Worm (Caenorhabditis elegans) whole organism, young adult: ENCODE measurements around the gene F38E1.10.

Experiments used
- B0019.2 ChIP-seq: fragments of 200-800 bp; sonication (Bioruptor generic); conservative IDR thresholded peaks from 2 replicates; pipeline ENCODE4 v1.3.6; 2022; ENCODE audit warnings: missing genetic modification reagents, missing genetic modification characterization, missing compliant biosample characterization
- B0035.1 ChIP-seq: sonication (generic microtip); optimal IDR thresholded peaks from 2 replicates; lab custom pipeline; 2016; ENCODE audit warnings: missing genetic modification characterization, mild to moderate bottlenecking, missing compliant biosample characterization, missing genotype, missing genetic modification reagents
- F33H1.4 ChIP-seq: fragments of 200-800 bp; sonication (Bioruptor generic); IDR thresholded peaks from 2 replicates; pipeline ENCODE4 v1.3.6; 2022; ENCODE audit warnings: missing genetic modification reagents, missing genetic modification characterization, missing compliant biosample characterization
- F37B4.10 ChIP-seq: fragments of 200-800 bp; sonication (Bioruptor generic); IDR thresholded peaks from 2 replicates; pipeline ENCODE4 v1.3.6; 2022; ENCODE audit warnings: missing genetic modification characterization, missing compliant biosample characterization
- F39B2.1 ChIP-seq: fragments of 200-800 bp; sonication (Bioruptor generic); IDR thresholded peaks from 2 replicates; pipeline ENCODE4 v1.3.6; 2022; ENCODE audit warnings: missing genetic modification reagents, missing genetic modification characterization, missing compliant biosample characterization
- F49E8.2 ChIP-seq: sonication (generic microtip); optimal IDR thresholded peaks from 3 replicates; lab custom pipeline; 2017; ENCODE audit warnings: missing genetic modification characterization, mild to moderate bottlenecking, missing compliant biosample characterization, antibody characterized with exemption, moderate library complexity; ENCODE audit not compliant: insufficient read depth
- F57C9.4 ChIP-seq: sonication (generic microtip); optimal IDR thresholded peaks from 2 replicates; lab custom pipeline; 2017; ENCODE audit warnings: mild to moderate bottlenecking, missing genetic modification characterization, missing compliant biosample characterization
- Y53F4B.3 ChIP-seq: fragments of 200-800 bp; sonication (Bioruptor generic); IDR thresholded peaks from 2 replicates; pipeline ENCODE4 v1.3.6; 2022; ENCODE audit warnings: missing genetic modification reagents, missing genetic modification characterization, missing compliant biosample characterization
- Y53G8AR.9 ChIP-seq: fragments of 200-800 bp; sonication (Bioruptor generic); conservative IDR thresholded peaks from 2 replicates; pipeline ENCODE4 v1.3.6; 2022; ENCODE audit warnings: missing genetic modification reagents, missing genetic modification characterization, missing compliant biosample characterization
- Y56A3A.18 ChIP-seq: fragments of 200-800 bp; sonication (Bioruptor generic); IDR thresholded peaks from 2 replicates; pipeline ENCODE4 v1.3.6; 2022; ENCODE audit warnings: missing genetic modification reagents, missing genetic modification characterization, missing compliant biosample characterization
- Y95B8A.8 ChIP-seq: fragments of 200-800 bp; sonication (Bioruptor generic); IDR thresholded peaks from 2 replicates; pipeline ENCODE4 v1.3.6; 2022; ENCODE audit warnings: missing genetic modification reagents, missing genetic modification characterization, missing compliant biosample characterization
- aptf-2 ChIP-seq: fragments of 200-800 bp; sonication (Bioruptor generic); conservative IDR thresholded peaks from 2 replicates; pipeline ENCODE4 v1.3.6; 2022; ENCODE audit warnings: missing genetic modification reagents, missing genetic modification characterization, missing compliant biosample characterization
- aptf-3 ChIP-seq: fragments of 200-800 bp; sonication (Bioruptor generic); IDR thresholded peaks from 2 replicates; pipeline ENCODE4 v1.3.6; 2022; ENCODE audit warnings: missing genetic modification characterization, missing compliant biosample characterization
- atf-7 ChIP-seq: sonication (generic microtip); optimal IDR thresholded peaks from 2 replicates; lab custom pipeline; 2017; ENCODE audit warnings: mild to moderate bottlenecking, missing genetic modification characterization, missing compliant biosample characterization
- bed-2 ChIP-seq: fragments of 200-800 bp; sonication (Bioruptor generic); IDR thresholded peaks from 2 replicates; pipeline ENCODE4 v1.3.6; 2022; ENCODE audit warnings: missing genetic modification reagents, missing genetic modification characterization, missing compliant biosample characterization
- cebp-2 ChIP-seq: fragments of 200-800 bp; sonication (Bioruptor generic); IDR thresholded peaks from 2 replicates; pipeline ENCODE4 v1.3.6; 2022; ENCODE audit warnings: missing genetic modification characterization, missing compliant biosample characterization
- ceh-100 ChIP-seq: fragments of 200-800 bp; sonication (Bioruptor generic); IDR thresholded peaks from 2 replicates; pipeline ENCODE4 v1.3.6; 2022; ENCODE audit warnings: missing genetic modification reagents, missing genetic modification characterization, missing compliant biosample characterization
- ceh-40 ChIP-seq: fragments of 200-800 bp; sonication (Bioruptor generic); IDR thresholded peaks from 2 replicates; pipeline ENCODE4 v1.3.6; 2022; ENCODE audit warnings: missing genetic modification characterization, missing compliant biosample characterization
- dox-1 ChIP-seq: fragments of 200-800 bp; sonication (Bioruptor generic); IDR thresholded peaks from 2 replicates; pipeline ENCODE4 v1.3.6; 2022; ENCODE audit warnings: missing genetic modification reagents, missing genetic modification characterization, missing compliant biosample characterization
- dpl-1 ChIP-seq: fragments of 150-350 bp; optimal IDR thresholded peaks from 2 replicates; lab custom pipeline; 2014; ENCODE audit warnings: missing biosample characterization, missing genetic modification reagents, missing genetic modification characterization
- efl-1 ChIP-seq: fragments of 150-350 bp; optimal IDR thresholded peaks from 2 replicates; lab custom pipeline; 2014; ENCODE audit warnings: missing biosample characterization, missing genetic modification reagents, missing genetic modification characterization
- egrh-3 ChIP-seq: fragments of 200-800 bp; sonication (Bioruptor generic); IDR thresholded peaks from 2 replicates; pipeline ENCODE4 v1.3.6; 2022; ENCODE audit warnings: missing genetic modification reagents, missing genetic modification characterization, missing compliant biosample characterization
- fkh-3 ChIP-seq: sonication (generic microtip); optimal IDR thresholded peaks from 2 replicates; lab custom pipeline; 2016; ENCODE audit warnings: mild to moderate bottlenecking, missing genetic modification characterization, missing compliant biosample characterization
- gei-17 ChIP-seq: fragments of 200-800 bp; sonication (Bioruptor generic); optimal IDR thresholded peaks from 2 replicates; lab custom pipeline; 2018; ENCODE audit warnings: mild to moderate bottlenecking, missing genetic modification characterization, missing compliant biosample characterization
- him-1 ChIP-seq: sonication (generic microtip); optimal IDR thresholded peaks from 2 replicates; lab custom pipeline; 2016; ENCODE audit warnings: missing genotype, missing genetic modification reagents, missing genetic modification characterization, missing compliant biosample characterization
- hmg-1.2 ChIP-seq: fragments of 200-800 bp; sonication (Bioruptor generic); IDR thresholded peaks from 2 replicates; pipeline ENCODE4 v1.3.6; 2022; ENCODE audit warnings: missing genetic modification reagents, missing genetic modification characterization, missing compliant biosample characterization
- hsf-1 ChIP-seq: fragments of 200-800 bp; sonication (Bioruptor generic); IDR thresholded peaks from 2 replicates; pipeline ENCODE4 v1.3.6; 2022; ENCODE audit warnings: missing genetic modification reagents, missing genetic modification characterization, missing compliant biosample characterization
- lin-35 ChIP-seq, 3 experiments: fragments of 150-350 bp in 2 of 3; sonication (generic microtip) in 1 of 3; optimal IDR thresholded peaks; 2 replicates each; lab custom pipeline; 2014 to 2018; ENCODE audit warnings: missing biosample characterization in 3 of 3, missing genetic modification characterization in 3 of 3, missing genetic modification reagents in 3 of 3
- lin-40 ChIP-seq: sonication (generic microtip); optimal IDR thresholded peaks from 2 replicates; lab custom pipeline; 2016; ENCODE audit warnings: missing genetic modification characterization, mild to moderate bottlenecking, missing compliant biosample characterization, missing genotype, missing genetic modification reagents
- lir-1 ChIP-seq: fragments of 200-800 bp; sonication (Bioruptor generic); conservative IDR thresholded peaks from 2 replicates; pipeline ENCODE4 v1.3.6; 2022; ENCODE audit warnings: missing genetic modification reagents, missing genetic modification characterization, missing compliant biosample characterization
- mel-28 ChIP-seq: sonication (generic microtip); optimal IDR thresholded peaks from 2 replicates; lab custom pipeline; 2016; ENCODE audit warnings: borderline replicate concordance, mild to moderate bottlenecking, missing genetic modification characterization, missing compliant biosample characterization
- nfya-2 ChIP-seq: fragments of 200-800 bp; sonication (Bioruptor generic); IDR thresholded peaks from 2 replicates; pipeline ENCODE4 v1.3.6; 2022; ENCODE audit warnings: missing genetic modification reagents, missing genetic modification characterization, missing compliant biosample characterization
- nhr-120 ChIP-seq: fragments of 200-800 bp; sonication (Bioruptor generic); IDR thresholded peaks from 2 replicates; pipeline ENCODE4 v1.3.6; 2022; ENCODE audit warnings: missing genetic modification characterization, missing compliant biosample characterization
- nhr-27 ChIP-seq: fragments of 200-800 bp; sonication (Bioruptor generic); optimal IDR thresholded peaks from 2 replicates; lab custom pipeline; 2018; ENCODE audit warnings: mild to moderate bottlenecking, missing genetic modification characterization, moderate library complexity, missing compliant biosample characterization
- pha-4 ChIP-seq: fragments of 150-350 bp; sonication (generic microtip); optimal IDR thresholded peaks from 2 replicates; lab custom pipeline; 2014; ENCODE audit warnings: missing biosample characterization, missing genetic modification reagents, missing genetic modification characterization
- repo-1 ChIP-seq: sonication (generic microtip); optimal IDR thresholded peaks from 2 replicates; lab custom pipeline; 2017; ENCODE audit warnings: mild to moderate bottlenecking, missing genetic modification characterization, missing compliant biosample characterization
- sea-2 ChIP-seq: fragments of 200-800 bp; sonication (Bioruptor generic); IDR thresholded peaks from 2 replicates; pipeline ENCODE4 v1.3.6; 2022; ENCODE audit warnings: missing genetic modification characterization, missing compliant biosample characterization
- tbx-9 ChIP-seq: sonication (generic microtip); optimal IDR thresholded peaks from 2 replicates; lab custom pipeline; 2016; ENCODE audit warnings: borderline replicate concordance, missing genetic modification characterization, inconsistent platforms, missing compliant biosample characterization
- unc-130 ChIP-seq: sonication (generic microtip); optimal IDR thresholded peaks from 2 replicates; lab custom pipeline; 2016; ENCODE audit warnings: missing genetic modification reagents, missing genetic modification characterization, missing compliant biosample characterization
- zim-3 ChIP-seq: sonication (generic microtip); optimal IDR thresholded peaks from 2 replicates; lab custom pipeline; 2017; ENCODE audit warnings: mild to moderate bottlenecking, missing genetic modification characterization, moderate library complexity, missing compliant biosample characterization
- ztf-18 ChIP-seq: sonication (generic microtip); optimal IDR thresholded peaks from 2 replicates; lab custom pipeline; 2016; ENCODE audit warnings: missing genotype, mild to moderate bottlenecking, missing genetic modification characterization, missing compliant biosample characterization
- ztf-22 ChIP-seq: fragments of 200-800 bp; sonication (Bioruptor generic); optimal IDR thresholded peaks from 2 replicates; lab custom pipeline; 2018; ENCODE audit warnings: mild to moderate bottlenecking, missing genetic modification characterization, moderate library complexity, missing compliant biosample characterization
- ztf-25 ChIP-seq: fragments of 200-800 bp; sonication (Bioruptor generic); IDR thresholded peaks from 2 replicates; pipeline ENCODE4 v1.3.6; 2022; ENCODE audit warnings: missing genetic modification reagents, missing genetic modification characterization, missing compliant biosample characterization
- ztf-26 ChIP-seq: sonication (generic microtip); optimal IDR thresholded peaks from 2 replicates; lab custom pipeline; 2017; ENCODE audit warnings: missing genetic modification characterization, missing compliant biosample characterization
- ztf-28 ChIP-seq: fragments of 200-800 bp; sonication (Bioruptor generic); IDR thresholded peaks from 2 replicates; pipeline ENCODE4 v1.3.6; 2022; ENCODE audit warnings: missing genetic modification reagents, missing genetic modification characterization, missing compliant biosample characterization

The F38E1.10 gene

DNA sequence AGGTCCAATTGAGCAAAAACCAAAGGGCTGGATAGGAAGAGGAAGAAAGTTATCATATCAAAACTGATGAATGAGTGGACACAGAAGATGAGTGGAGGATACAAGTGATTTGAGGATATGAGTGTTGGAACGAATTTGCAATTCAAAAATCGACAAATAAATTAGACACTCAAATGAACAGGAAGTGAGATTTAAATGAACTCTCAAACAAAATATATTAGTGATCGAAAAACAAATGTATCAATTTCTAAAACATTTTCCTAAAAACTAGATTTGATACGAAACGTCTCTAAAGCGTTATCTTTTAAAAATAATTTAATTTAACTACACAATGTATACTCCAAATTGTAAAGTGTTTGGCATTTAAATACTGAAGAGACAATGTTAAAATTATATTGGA, at the start of gene F38E1.10:
F38E1.10 (minus strand) TSS at position 101 of the 400 bp plus-strand sequence.
- TF ChIP-seq zim-3 (tag; lab: Kevin White, UChicago) (no peak), egrh-3 (no peak), nfya-2 (GFP tag; lab: Robert Waterston, UW) (no peak), lir-1 (GFP tag; lab: Robert Waterston, UW) (no peak), cebp-2 (GFP tag; lab: Robert Waterston, UW) (no peak), pha-4 (tag; lab: Kevin White, UChicago) (no peak), F57C9.4 (tag; lab: Kevin White, UChicago) (no peak), Y53G8AR.9 (GFP tag; lab: Robert Waterston, UW) (no peak), lin-40 (tag; lab: Kevin White, UChicago) (no peak), hsf-1 (GFP tag; lab: Robert Waterston, UW) (no peak), lin-35 (GFP tag; optimal IDR thresholded peaks at IDR 0.05; lab: Kevin White, UChicago) (no peak), mel-28 (tag; lab: Kevin White, UChicago) (no peak), nhr-27 (tag; lab: Kevin White, UChicago) (no peak), unc-130 (GFP tag; lab: Kevin White, UChicago) (no peak)

ce11 chrV:8417271-8417670, 42.0 kb upstream of the F38E1.10 start:
- TF ChIP-seq sea-2 (GFP tag; lab: Robert Waterston, UW) (no peak), Y53F4B.3 (GFP tag; lab: Robert Waterston, UW) (no peak), ceh-100 (GFP tag; lab: Robert Waterston, UW) (no peak), hmg-1.2 (GFP tag; lab: Robert Waterston, UW) (no peak), dpl-1 (GFP tag; lab: Kevin White, UChicago) (no peak), gei-17 (GFP tag; lab: Kevin White, UChicago) (no peak), atf-7 (tag; lab: Kevin White, UChicago) (no peak), Y56A3A.18 (GFP tag; lab: Robert Waterston, UW) (no peak), efl-1 (GFP tag; lab: Kevin White, UChicago) (no peak), ceh-40 (GFP tag; lab: Robert Waterston, UW) (no peak), B0035.1 (tag; lab: Kevin White, UChicago) (no peak), F37B4.10 (GFP tag; lab: Robert Waterston, UW) (no peak), fkh-3 (no peak), ztf-28 (GFP tag; lab: Robert Waterston, UW) (no peak), ztf-25 (GFP tag; lab: Robert Waterston, UW) (no peak), F33H1.4 (no peak)

DNA sequence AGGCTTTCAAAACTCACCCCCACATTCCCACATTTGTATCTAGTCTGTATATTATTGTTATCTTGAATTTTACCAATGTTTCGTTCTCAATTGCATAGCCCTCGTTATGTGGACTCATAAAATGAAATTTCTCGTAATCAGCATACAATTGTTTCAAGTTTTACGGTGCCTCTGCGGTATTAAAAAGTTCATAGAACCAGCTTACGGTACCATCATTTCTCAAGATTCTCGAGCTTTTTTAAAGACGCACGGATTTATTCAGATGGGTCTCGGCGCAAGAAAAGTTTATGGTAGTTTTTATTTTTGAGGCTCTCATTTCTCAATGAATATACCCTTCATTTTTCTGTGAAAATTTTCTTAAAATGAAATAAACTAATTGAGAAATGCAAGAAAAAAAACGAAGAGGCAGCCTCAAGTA, 39.8 kb upstream of the F38E1.10 start:
- peak; percentile 81 for TF ChIP-seq him-1
- peak; percentile 88 for TF ChIP-seq Y53G8AR.9 (GFP tag; lab: Robert Waterston, UW)
- TF ChIP-seq ceh-100 (GFP tag; lab: Robert Waterston, UW) = peak; percentile 56
- 0 out of 2 replicates have a peak, but pooled peaks have one; percentile 20 for TF ChIP-seq cebp-2 (GFP tag; lab: Robert Waterston, UW)
- TF ChIP-seq ztf-22 = no peak
- peak; percentile 27 for TF ChIP-seq repo-1 (tag; lab: Kevin White, UChicago)
- peak; percentile 85 for TF ChIP-seq hsf-1 (GFP tag; lab: Robert Waterston, UW)
- peak; percentile 55 for TF ChIP-seq ztf-18 (tag; lab: Kevin White, UChicago)
- 0 out of 2 replicates have a peak, but pooled peaks have one; percentile 32 for TF ChIP-seq dox-1
- TF ChIP-seq Y53F4B.3 (GFP tag; lab: Robert Waterston, UW) = no peak
- TF ChIP-seq F33H1.4 = peak; percentile 69
- 0 out of 2 replicates have a peak, but pooled peaks have one; percentile 62 for TF ChIP-seq Y56A3A.18 (GFP tag; lab: Robert Waterston, UW)
- 0 out of 2 replicates have a peak, but pooled peaks have one; percentile 36 for TF ChIP-seq B0019.2
- TF ChIP-seq F39B2.1 (GFP tag; lab: Robert Waterston, UW) = peak; percentile 65; the same call in 1 of the 2 replicates
- peak; percentile 77 for TF ChIP-seq F49E8.2 (tag; lab: Kevin White, UChicago)
- TF ChIP-seq nhr-120 (GFP tag; lab: Robert Waterston, UW) = no peak
- peak; percentile 87 for TF ChIP-seq Y95B8A.8 (GFP tag; lab: Robert Waterston, UW)
- TF ChIP-seq hmg-1.2 (GFP tag; lab: Robert Waterston, UW) = peak; percentile 56
- TF ChIP-seq aptf-2 (GFP tag; lab: Robert Waterston, UW) = no peak
- TF ChIP-seq aptf-3 (GFP tag; lab: Robert Waterston, UW) = 0 out of 2 replicates have a peak, but pooled peaks have one; percentile 11
- TF ChIP-seq tbx-9 (tag; lab: Kevin White, UChicago) = no peak
- no peak for TF ChIP-seq ztf-26
- no peak for TF ChIP-seq mel-28 (tag; lab: Kevin White, UChicago)
- TF ChIP-seq bed-2 (GFP tag; lab: Robert Waterston, UW) = no peak
